Worm (Caenorhabditis elegans) whole organism, early embryonic: ENCODE data around the gene agmo-1.

Experiments used
- B0310.2 ChIP-seq: sonication (generic microtip); optimal IDR thresholded peaks from 2 replicates; lab custom pipeline; 2016; ENCODE audit warnings: mild to moderate bottlenecking, missing genetic modification characterization, missing compliant biosample characterization
- F13C5.2 ChIP-seq: sonication (generic microtip); optimal IDR thresholded peaks from 2 replicates; lab custom pipeline; 2017; ENCODE audit warnings: mild to moderate bottlenecking, missing genetic modification characterization, inconsistent platforms, missing compliant biosample characterization
- aly-1 ChIP-seq: sonication (generic microtip); optimal IDR thresholded peaks from 2 replicates; lab custom pipeline; 2016; ENCODE audit warnings: missing genetic modification characterization, missing compliant biosample characterization
- ama-1 ChIP-seq: fragments of 150-350 bp; optimal IDR thresholded peaks from 2 replicates; lab custom pipeline; 2014
- ceh-13 ChIP-seq: fragments of 200-800 bp; sonication (Bioruptor generic); optimal IDR thresholded peaks from 2 replicates; lab custom pipeline; 2018; ENCODE audit warnings: mild to moderate bottlenecking, missing genetic modification characterization, missing compliant biosample characterization
- ceh-36 ChIP-seq: sonication (generic microtip); optimal IDR thresholded peaks from 2 replicates; lab custom pipeline; 2016; ENCODE audit warnings: missing genetic modification characterization, inconsistent platforms, missing compliant biosample characterization
- ets-7 ChIP-seq: sonication (generic microtip); optimal IDR thresholded peaks from 2 replicates; lab custom pipeline; 2016; ENCODE audit warnings: missing genotype, missing genetic modification characterization, missing compliant biosample characterization
- flt-1 ChIP-seq: fragments of 200-800 bp; sonication (Bioruptor generic); IDR thresholded peaks from 2 replicates; pipeline ENCODE4 v1.3.6; 2022; ENCODE audit warnings: missing genetic modification characterization, missing compliant biosample characterization
- hmbx-1 ChIP-seq: sonication (generic microtip); optimal IDR thresholded peaks from 2 replicates; lab custom pipeline; 2016; ENCODE audit warnings: mild to moderate bottlenecking, missing genetic modification characterization, missing compliant biosample characterization
- hmg-4 ChIP-seq: fragments of 200-800 bp; sonication (Bioruptor generic); optimal IDR thresholded peaks from 2 replicates; lab custom pipeline; 2018; ENCODE audit warnings: mild to moderate bottlenecking, missing genetic modification characterization, missing compliant biosample characterization
- hnd-1 ChIP-seq: sonication (generic microtip); optimal IDR thresholded peaks from 2 replicates; lab custom pipeline; 2016; ENCODE audit warnings: missing genetic modification characterization, missing compliant biosample characterization
- pes-1 ChIP-seq: fragments of 200-800 bp; sonication (Bioruptor generic); IDR thresholded peaks from 2 replicates; pipeline ENCODE4 v1.3.6; 2022; ENCODE audit warnings: missing genetic modification reagents, missing genetic modification characterization, missing compliant biosample characterization
- scrt-1 ChIP-seq: fragments of 200-800 bp; sonication (Bioruptor generic); IDR thresholded peaks from 2 replicates; pipeline ENCODE4 v1.3.6; 2022; ENCODE audit warnings: missing genetic modification characterization, missing compliant biosample characterization
- sea-1 ChIP-seq: fragments of 200-800 bp; sonication (Bioruptor generic); conservative IDR thresholded peaks from 2 replicates; pipeline ENCODE4 v1.3.6; 2022; ENCODE audit warnings: missing genetic modification characterization, missing compliant biosample characterization
- tbx-11 ChIP-seq: fragments of 200-800 bp; sonication (Bioruptor generic); IDR thresholded peaks from 2 replicates; pipeline ENCODE4 v1.3.6; 2022; ENCODE audit warnings: missing genetic modification characterization, missing compliant biosample characterization
- tbx-37 ChIP-seq: fragments of 200-800 bp; sonication (Bioruptor generic); conservative IDR thresholded peaks from 2 replicates; pipeline ENCODE4 v1.3.6; 2022; ENCODE audit warnings: missing genetic modification reagents, missing genetic modification characterization, missing compliant biosample characterization
- tra-4 ChIP-seq: sonication (generic microtip); optimal IDR thresholded peaks from 2 replicates; lab custom pipeline; 2017; ENCODE audit warnings: missing genetic modification characterization, missing compliant biosample characterization

Gene agmo-1

ce11 chrIII:12794200-12794599 lies 4.2 kb downstream of the agmo-1 start:
- no peak for TF ChIP-seq sea-1 (GFP tag; lab: Robert Waterston, UW)
- TF ChIP-seq ets-7 = no peak
- no peak for TF ChIP-seq tra-4 (tag; lab: Kevin White, UChicago)
- no peak for TF ChIP-seq tbx-37
- TF ChIP-seq tbx-11 = no peak
- no peak for TF ChIP-seq aly-1 (tag; lab: Kevin White, UChicago)
- TF ChIP-seq hmg-4 (GFP tag; lab: Kevin White, UChicago) = no peak
- TF ChIP-seq flt-1 (GFP tag; lab: Robert Waterston, UW) = no peak
- TF ChIP-seq ceh-13 (GFP tag; lab: Kevin White, UChicago) = no peak
- no peak for TF ChIP-seq B0310.2 (tag; lab: Kevin White, UChicago)
- TF ChIP-seq hmbx-1 (tag; lab: Kevin White, UChicago) = no peak
- no peak for TF ChIP-seq scrt-1 (GFP tag; lab: Robert Waterston, UW)
- no peak for TF ChIP-seq F13C5.2 (tag; lab: Kevin White, UChicago)
- TF ChIP-seq ceh-36 = no peak
- no peak for TF ChIP-seq pes-1 (GFP tag; lab: Robert Waterston, UW)
- no peak for TF ChIP-seq ama-1 (lab: Kevin White, UChicago)

ce11 chrIII:12789420-12789819 lies 8.9 kb downstream of the agmo-1 start, which contains the start of gene BE10.1:
TSS of gene BE10.1 (minus strand) at chrIII:12789520.
- no peak for TF ChIP-seq aly-1 (tag; lab: Kevin White, UChicago)
- no peak for TF ChIP-seq ceh-36
- no peak for TF ChIP-seq tbx-11
- TF ChIP-seq hnd-1 (tag; lab: Kevin White, UChicago) = no peak
- no peak for TF ChIP-seq flt-1 (GFP tag; lab: Robert Waterston, UW)

- TF ChIP-seq hmbx-1 (tag; lab: Kevin White, UChicago) (no peak), tbx-37 (no peak)
Measured at ce11 chrIII:12788239-12788638, 10.1 kb downstream of the agmo-1 start.

- no peak for TF ChIP-seq tra-4 (tag; lab: Kevin White, UChicago)
- no peak for TF ChIP-seq ceh-36
- TF ChIP-seq tbx-11 = no peak
- no peak for TF ChIP-seq sea-1 (GFP tag; lab: Robert Waterston, UW)
- TF ChIP-seq scrt-1 (GFP tag; lab: Robert Waterston, UW) = no peak
- no peak for TF ChIP-seq hmg-4 (GFP tag; lab: Kevin White, UChicago)
- TF ChIP-seq F13C5.2 (tag; lab: Kevin White, UChicago) = no peak
- no peak for TF ChIP-seq ceh-13 (GFP tag; lab: Kevin White, UChicago)
- no peak for TF ChIP-seq hmbx-1 (tag; lab: Kevin White, UChicago)
- TF ChIP-seq pes-1 (GFP tag; lab: Robert Waterston, UW) = no peak
- no peak for TF ChIP-seq ets-7
Measured at ce11 chrIII:12785427-12785826, 12.9 kb downstream of the agmo-1 start.

ce11 chrIII:12784854-12785253 lies 13.5 kb downstream of the agmo-1 start, which contains the start of gene lgc-37:
TSS of gene lgc-37 (plus strand) at chrIII:12785154.
- TF ChIP-seq sea-1 (GFP tag; lab: Robert Waterston, UW) (no peak), ama-1 (lab: Kevin White, UChicago) (no peak), aly-1 (tag; lab: Kevin White, UChicago) (no peak), B0310.2 (tag; lab: Kevin White, UChicago) (no peak), F13C5.2 (tag; lab: Kevin White, UChicago) (no peak), flt-1 (GFP tag; lab: Robert Waterston, UW) (no peak), hmbx-1 (tag; lab: Kevin White, UChicago) (no peak), tbx-11 (no peak), tbx-37 (no peak), scrt-1 (GFP tag; lab: Robert Waterston, UW) (no peak), hmg-4 (GFP tag; lab: Kevin White, UChicago) (no peak), ets-7 (no peak), ceh-36 (no peak), ceh-13 (GFP tag; lab: Kevin White, UChicago) (no peak)

ce11 chrIII:12783878-12784277 lies 14.5 kb downstream of the agmo-1 start:
- TF ChIP-seq pes-1 (GFP tag; lab: Robert Waterston, UW) (no peak), flt-1 (GFP tag; lab: Robert Waterston, UW) (no peak), ama-1 (lab: Kevin White, UChicago) (no peak), hmbx-1 (tag; lab: Kevin White, UChicago) (no peak), ceh-13 (GFP tag; lab: Kevin White, UChicago) (no peak), hnd-1 (tag; lab: Kevin White, UChicago) (no peak), ceh-36 (no peak), F13C5.2 (tag; lab: Kevin White, UChicago) (no peak), sea-1 (GFP tag; lab: Robert Waterston, UW) (no peak), tra-4 (tag; lab: Kevin White, UChicago) (no peak), hmg-4 (GFP tag; lab: Kevin White, UChicago) (no peak), scrt-1 (GFP tag; lab: Robert Waterston, UW) (no peak), tbx-11 (no peak), ets-7 (no peak), tbx-37 (no peak), B0310.2 (tag; lab: Kevin White, UChicago) (no peak), aly-1 (tag; lab: Kevin White, UChicago) (no peak)

- TF ChIP-seq tbx-11 = no peak
- TF ChIP-seq scrt-1 (GFP tag; lab: Robert Waterston, UW) = no peak
- no peak for TF ChIP-seq B0310.2 (tag; lab: Kevin White, UChicago)
- no peak for TF ChIP-seq F13C5.2 (tag; lab: Kevin White, UChicago)
- no peak for TF ChIP-seq tbx-37
- TF ChIP-seq flt-1 (GFP tag; lab: Robert Waterston, UW) = no peak
- TF ChIP-seq hmbx-1 (tag; lab: Kevin White, UChicago) = no peak
- TF ChIP-seq ets-7 = no peak
Measured at ce11 chrIII:12779676-12780337, 18.6 kb downstream of the agmo-1 start, which contains the start of gene gab-1. TSS of gene gab-1 (minus strand) at chrIII:12779726.
